Worm (Caenorhabditis elegans) whole organism, L1 larva: Measurements from ENCODE around the gene Y54G11A.3.

Experiments used
- C16A3.4 ChIP-seq: fragments of 150-350 bp; optimal IDR thresholded peaks from 2 replicates; lab custom pipeline; 2014; ENCODE audit warnings: missing biosample characterization, missing genetic modification characterization
- F16B12.6 ChIP-seq: fragments of 150-350 bp; optimal IDR thresholded peaks from 2 replicates; lab custom pipeline; 2014; ENCODE audit warnings: missing biosample characterization, missing genetic modification characterization
- Y116A8C.19 ChIP-seq: sonication (generic microtip); optimal IDR thresholded peaks from 2 replicates; lab custom pipeline; 2016; ENCODE audit warnings: missing compliant biosample characterization, missing genetic modification characterization, borderline replicate concordance
- alr-1 ChIP-seq: fragments of 200-800 bp; sonication (Bioruptor generic); optimal IDR thresholded peaks from 2 replicates; lab custom pipeline; 2018; ENCODE audit warnings: borderline replicate concordance, mild to moderate bottlenecking, missing genetic modification characterization, missing compliant biosample characterization
- ama-1 ChIP-seq: fragments of 150-350 bp; optimal IDR thresholded peaks from 2 replicates; lab custom pipeline; 2014
- blmp-1 ChIP-seq: fragments of 150-350 bp; optimal IDR thresholded peaks from 2 replicates; lab custom pipeline; 2014; ENCODE audit warnings: missing biosample characterization, missing genetic modification characterization
- ceh-82 ChIP-seq, 3 experiments: fragments of 150-350 bp in 1 of 3; sonication (generic microtip) in 2 of 3; optimal IDR thresholded peaks; 2 replicates each; lab custom pipeline; 2014 to 2017; ENCODE audit warnings: missing biosample characterization in 3 of 3, missing genetic modification characterization in 3 of 3
- ceh-88 ChIP-seq: fragments of 200-800 bp; sonication (Bioruptor generic); IDR thresholded peaks from 2 replicates; pipeline ENCODE4 v1.3.6; 2022; ENCODE audit warnings: missing genetic modification characterization, missing compliant biosample characterization
- ces-1 ChIP-seq: fragments of 150-350 bp; optimal IDR thresholded peaks from 2 replicates; lab custom pipeline; 2014; ENCODE audit warnings: missing biosample characterization, missing genetic modification reagents, missing genetic modification characterization
- dpl-1 ChIP-seq, 3 experiments: fragments of 150-350 bp in 2 of 3; sonication (generic microtip) in 1 of 3; optimal IDR thresholded peaks; 2 replicates each; lab custom pipeline; 2014 to 2017; ENCODE audit warnings: missing biosample characterization in 3 of 3, missing genetic modification characterization in 3 of 3, missing genetic modification reagents in 3 of 3
- dsc-1 ChIP-seq: sonication (generic microtip); optimal IDR thresholded peaks from 2 replicates; lab custom pipeline; 2016; ENCODE audit warnings: mild to moderate bottlenecking, missing genetic modification characterization, missing compliant biosample characterization
- egl-27 ChIP-seq, 2 experiments: fragments of 150-350 bp in 1 of 2; sonication (generic microtip); optimal IDR thresholded peaks; 3 replicates each; lab custom pipeline; 2017 to 2018; ENCODE audit warnings: missing biosample characterization in 2 of 2, missing genetic modification characterization in 2 of 2, missing genetic modification reagents in 2 of 2
- elt-2 ChIP-seq: sonication (generic microtip); optimal IDR thresholded peaks from 2 replicates; lab custom pipeline; 2016; ENCODE audit warnings: missing genetic modification characterization, mild to moderate bottlenecking, inconsistent platforms, missing compliant biosample characterization, missing genetic modification reagents
- ets-5 ChIP-seq: fragments of 200-800 bp; sonication (Bioruptor generic); IDR thresholded peaks from 2 replicates; pipeline ENCODE4 v1.3.6; 2022; ENCODE audit warnings: missing genetic modification characterization, missing compliant biosample characterization
- fkh-8 ChIP-seq: sonication (generic microtip); optimal IDR thresholded peaks from 2 replicates; lab custom pipeline; 2016; ENCODE audit warnings: mild to moderate bottlenecking, missing genetic modification characterization, missing compliant biosample characterization
- grh-1 ChIP-seq: fragments of 200-800 bp; sonication (Bioruptor generic); IDR thresholded peaks from 2 replicates; pipeline ENCODE4 v1.3.6; 2022; ENCODE audit warnings: missing genetic modification reagents, missing genetic modification characterization, missing compliant biosample characterization
- hlh-17 ChIP-seq: fragments of 200-800 bp; sonication (Bioruptor generic); optimal IDR thresholded peaks from 2 replicates; lab custom pipeline; 2018; ENCODE audit warnings: missing genetic modification characterization, mild to moderate bottlenecking, missing compliant biosample characterization, moderate library complexity, borderline replicate concordance
- isw-1 ChIP-seq: fragments of 200-800 bp; sonication (Bioruptor generic); IDR thresholded peaks from 2 replicates; pipeline ENCODE4 v1.3.6; 2022; ENCODE audit warnings: missing genetic modification characterization, missing compliant biosample characterization
- jun-1 ChIP-seq: fragments of 150-350 bp; optimal IDR thresholded peaks from 2 replicates; lab custom pipeline; 2014; ENCODE audit warnings: missing biosample characterization, missing genetic modification reagents, missing genetic modification characterization
- lin-15B ChIP-seq: fragments of 150-350 bp; sonication (generic microtip); optimal IDR thresholded peaks from 3 replicates; lab custom pipeline; 2014; ENCODE audit warnings: missing biosample characterization, missing genetic modification characterization
- lin-35 ChIP-seq, 2 experiments: fragments of 150-350 bp; optimal IDR thresholded peaks; 2 replicates each; lab custom pipeline; 2014; ENCODE audit warnings: missing biosample characterization in 2 of 2, missing genetic modification characterization in 2 of 2, missing genetic modification reagents in 2 of 2
- lin-39 ChIP-seq: fragments of 150-350 bp; optimal IDR thresholded peaks from 2 replicates; lab custom pipeline; 2014; ENCODE audit warnings: missing biosample characterization, missing genetic modification reagents, missing genetic modification characterization
- lsy-2 ChIP-seq, 2 experiments: fragments of 150-350 bp; optimal IDR thresholded peaks; 2 replicates each; lab custom pipeline; 2014; ENCODE audit warnings: missing biosample characterization in 2 of 2, missing genetic modification characterization in 2 of 2
- mab-9 ChIP-seq: fragments of 200-800 bp; sonication (Bioruptor generic); IDR thresholded peaks from 2 replicates; pipeline ENCODE4 v1.3.6; 2022; ENCODE audit warnings: missing genetic modification reagents, missing genetic modification characterization, missing compliant biosample characterization
- mef-2 ChIP-seq: fragments of 150-350 bp; optimal IDR thresholded peaks from 2 replicates; lab custom pipeline; 2014; ENCODE audit warnings: missing biosample characterization, missing genetic modification characterization
- mep-1 ChIP-seq: fragments of 150-350 bp; optimal IDR thresholded peaks from 2 replicates; lab custom pipeline; 2014; ENCODE audit warnings: missing biosample characterization, missing genetic modification characterization
- nhr-11 ChIP-seq: fragments of 150-350 bp; optimal IDR thresholded peaks from 2 replicates; lab custom pipeline; 2014; ENCODE audit warnings: missing biosample characterization, missing genetic modification characterization
- nhr-12 ChIP-seq: sonication (generic microtip); optimal IDR thresholded peaks from 2 replicates; lab custom pipeline; 2017; ENCODE audit warnings: missing biosample characterization, missing genetic modification characterization
- nhr-20 ChIP-seq: sonication (generic microtip); optimal IDR thresholded peaks from 2 replicates; lab custom pipeline; 2016; ENCODE audit warnings: mild to moderate bottlenecking, missing genetic modification characterization, missing compliant biosample characterization
- nhr-237 ChIP-seq: fragments of 150-350 bp; optimal IDR thresholded peaks from 2 replicates; lab custom pipeline; 2014; ENCODE audit warnings: missing biosample characterization, missing genetic modification characterization
- nhr-28 ChIP-seq: fragments of 150-350 bp; optimal IDR thresholded peaks from 2 replicates; lab custom pipeline; 2014; ENCODE audit warnings: missing biosample characterization, missing genetic modification characterization
- nhr-47 ChIP-seq: sonication (generic microtip); optimal IDR thresholded peaks from 2 replicates; lab custom pipeline; 2016; ENCODE audit warnings: mild to moderate bottlenecking, missing genetic modification characterization, moderate library complexity, missing compliant biosample characterization
- nhr-71 ChIP-seq: sonication (generic microtip); optimal IDR thresholded peaks from 2 replicates; lab custom pipeline; 2016; ENCODE audit warnings: mild to moderate bottlenecking, missing genetic modification characterization, moderate library complexity, missing compliant biosample characterization
- nhr-77 ChIP-seq: fragments of 150-350 bp; optimal IDR thresholded peaks from 2 replicates; lab custom pipeline; 2014; ENCODE audit warnings: missing biosample characterization, missing genetic modification characterization
- nhr-84 ChIP-seq: sonication (generic microtip); optimal IDR thresholded peaks from 2 replicates; lab custom pipeline; 2017; ENCODE audit warnings: missing biosample characterization, missing genetic modification characterization
- skn-1 ChIP-seq: fragments of 150-350 bp; optimal IDR thresholded peaks from 2 replicates; lab custom pipeline; 2014; ENCODE audit warnings: missing biosample characterization, missing genetic modification characterization
- sox-4 ChIP-seq: sonication (generic microtip); optimal IDR thresholded peaks from 2 replicates; lab custom pipeline; 2016; ENCODE audit warnings: missing genetic modification characterization, missing compliant biosample characterization
- swsn-7 ChIP-seq: sonication (generic microtip); optimal IDR thresholded peaks from 2 replicates; lab custom pipeline; 2016; ENCODE audit warnings: missing genetic modification characterization, missing compliant biosample characterization
- tbx-2 ChIP-seq: sonication (generic microtip); optimal IDR thresholded peaks from 2 replicates; lab custom pipeline; 2016; ENCODE audit warnings: missing genetic modification characterization, missing compliant biosample characterization
- tlp-1 ChIP-seq: fragments of 150-350 bp; optimal IDR thresholded peaks from 2 replicates; lab custom pipeline; 2014; ENCODE audit warnings: missing biosample characterization, missing genetic modification characterization
- unc-30 ChIP-seq: sonication (generic microtip); optimal IDR thresholded peaks from 2 replicates; lab custom pipeline; 2017; ENCODE audit warnings: missing biosample characterization, missing genetic modification characterization
- unc-62 ChIP-seq: fragments of 150-350 bp; optimal IDR thresholded peaks from 2 replicates; lab custom pipeline; 2014; ENCODE audit warnings: missing biosample characterization, missing genetic modification reagents, missing genetic modification characterization
- unc-86 ChIP-seq: sonication (generic microtip); optimal IDR thresholded peaks from 2 replicates; lab custom pipeline; 2016; ENCODE audit warnings: missing genetic modification characterization, missing compliant biosample characterization
- xbp-1 ChIP-seq: sonication (generic microtip); optimal IDR thresholded peaks from 2 replicates; lab custom pipeline; 2016; ENCODE audit warnings: missing genetic modification characterization, missing compliant biosample characterization
- zag-1 ChIP-seq: fragments of 150-350 bp; optimal IDR thresholded peaks from 2 replicates; lab custom pipeline; 2014; ENCODE audit warnings: missing biosample characterization, missing genetic modification characterization

Gene Y54G11A.3

ce11 chrII:14251400-14251940 is 25.0 kb upstream of the Y54G11A.3 start (continued):
- TF ChIP-seq elt-2 (tag; lab: Kevin White, UChicago) (peak; percentile 82), ama-1 (lab: Kevin White, UChicago) (peak; percentile 85), ceh-82 (tag; optimal IDR thresholded peaks at IDR 0.05; lab: Kevin White, UChicago) (peak; percentile 76 to 85 (median 81))

ce11 chrII:14252057-14252456 is 24.4 kb upstream of the Y54G11A.3 start, which contains the start of gene Y54G11A.2:
Y54G11A.2 (plus strand) TSS chrII:14252357.
- TF ChIP-seq zag-1 (tag; lab: Kevin White, UChicago), result no peak
- no peak for TF ChIP-seq lin-39 (tag; lab: Kevin White, UChicago)
- TF ChIP-seq tbx-2 (tag; lab: Kevin White, UChicago), result no peak
- no peak for TF ChIP-seq nhr-28 (tag; lab: Kevin White, UChicago)
- no peak for TF ChIP-seq unc-62
- no peak for TF ChIP-seq ceh-82 (tag; optimal IDR thresholded peaks at IDR 0.05; lab: Kevin White, UChicago)
- no peak for TF ChIP-seq unc-86 (tag; lab: Kevin White, UChicago)
- TF ChIP-seq mef-2, result no peak
- no peak for TF ChIP-seq xbp-1 (tag; lab: Kevin White, UChicago)
- TF ChIP-seq ets-5, result no peak
- no peak for TF ChIP-seq hlh-17 (GFP tag; lab: Kevin White, UChicago)
- TF ChIP-seq nhr-47 (tag; lab: Kevin White, UChicago), result no peak
- TF ChIP-seq nhr-71, result no peak
- TF ChIP-seq nhr-12 (tag; lab: Kevin White, UChicago), result no peak
- TF ChIP-seq nhr-20 (tag; lab: Kevin White, UChicago), result no peak
- TF ChIP-seq mep-1 (tag; lab: Kevin White, UChicago), result no peak
- TF ChIP-seq dsc-1 (tag; lab: Kevin White, UChicago), result no peak
- no peak for TF ChIP-seq isw-1 (GFP tag; lab: Robert Waterston, UW)
- no peak for TF ChIP-seq C16A3.4

ce11 chrII:14255850-14256249 is 20.6 kb upstream of the Y54G11A.3 start:
- no peak for TF ChIP-seq fkh-8 (tag; lab: Kevin White, UChicago)
- TF ChIP-seq alr-1, result no peak
- TF ChIP-seq nhr-12 (tag; lab: Kevin White, UChicago), result no peak
- TF ChIP-seq F16B12.6, result no peak
- TF ChIP-seq nhr-11 (tag; lab: Kevin White, UChicago), result no peak
- no peak for TF ChIP-seq nhr-28 (tag; lab: Kevin White, UChicago)
- TF ChIP-seq swsn-7 (tag; lab: Kevin White, UChicago), result no peak
- no peak for TF ChIP-seq mef-2
- TF ChIP-seq nhr-84 (tag; lab: Kevin White, UChicago), result no peak
- no peak for TF ChIP-seq hlh-17 (GFP tag; lab: Kevin White, UChicago)
- no peak for TF ChIP-seq unc-30 (tag; lab: Kevin White, UChicago)
- TF ChIP-seq jun-1 (tag; lab: Kevin White, UChicago), result no peak
- no peak for TF ChIP-seq unc-62
- TF ChIP-seq elt-2 (tag; lab: Kevin White, UChicago), result no peak
- no peak for TF ChIP-seq lin-15B (tag; lab: Kevin White, UChicago)
- no peak for TF ChIP-seq dpl-1 (GFP tag; optimal IDR thresholded peaks at IDR 0.05; lab: Kevin White, UChicago)

ce11 chrII:14256779-14257178 is 19.6 kb upstream of the Y54G11A.3 start, which contains the start of gene Y54G11A.19:
Y54G11A.19 (minus strand) TSS chrII:14256879.
- TF ChIP-seq Y116A8C.19 (tag; lab: Kevin White, UChicago) (no peak), egl-27 (tag; optimal IDR thresholded peaks at IDR 0.05; lab: Kevin White, UChicago) (no peak), nhr-237 (tag; lab: Kevin White, UChicago) (no peak), dsc-1 (tag; lab: Kevin White, UChicago) (no peak), zag-1 (tag; lab: Kevin White, UChicago) (no peak)

ce11 chrII:14257943-14258342 is 18.5 kb upstream of the Y54G11A.3 start:
- TF ChIP-seq skn-1 (tag; lab: Kevin White, UChicago) (no peak), tlp-1 (tag; lab: Kevin White, UChicago) (no peak), lin-35 (GFP tag; optimal IDR thresholded peaks at IDR 0.05; lab: Kevin White, UChicago) (no peak), mab-9 (no peak), blmp-1 (tag; lab: Kevin White, UChicago) (no peak), ces-1 (GFP tag; lab: Kevin White, UChicago) (no peak), mef-2 (no peak), ceh-88 (GFP tag; lab: Robert Waterston, UW) (no peak), lin-39 (tag; lab: Kevin White, UChicago) (no peak), lsy-2 (tag; optimal IDR thresholded peaks at IDR 0.05; lab: Kevin White, UChicago) (no peak), C16A3.4 (no peak), grh-1 (GFP tag; lab: Robert Waterston, UW) (no peak), fkh-8 (tag; lab: Kevin White, UChicago) (no peak), nhr-11 (tag; lab: Kevin White, UChicago) (no peak), nhr-77 (tag; lab: Kevin White, UChicago) (no peak), sox-4 (tag; lab: Kevin White, UChicago) (no peak)
- TF ChIP-seq, all 84 proteins: peak for 0
